Fruit fly (Drosophila melanogaster) whole organism, embryonic: Measurements from ENCODE around the gene dysc.

Source experiments
- Ada2b ChIP-seq: fragments of 200-800 bp; sonication (Bioruptor generic); IDR thresholded peaks from 2 replicates; pipeline ENCODE4 v1.3.6; 2022; ENCODE audit warnings: missing biosample characterization, missing genetic modification characterization
- CG10431 ChIP-seq: fragments of 200-800 bp; sonication (Bioruptor generic); optimal IDR thresholded peaks from 3 replicates; lab custom pipeline; 2018; ENCODE audit warnings: missing biosample characterization, mild to moderate bottlenecking, missing genetic modification characterization
- CG10959 ChIP-seq: fragments of 200-800 bp; sonication (Bioruptor generic); IDR thresholded peaks from 2 replicates; pipeline ENCODE4 v1.3.6; 2022; ENCODE audit warnings: missing biosample characterization, missing genetic modification characterization
- CG11723 ChIP-seq: fragments of 200-800 bp; sonication (Bioruptor generic); optimal IDR thresholded peaks from 2 replicates; lab custom pipeline; 2017; ENCODE audit warnings: missing biosample characterization, mild to moderate bottlenecking, missing genetic modification characterization
- CG12659 ChIP-seq: fragments of 200-800 bp; sonication (Bioruptor generic); optimal IDR thresholded peaks from 3 replicates; lab custom pipeline; 2017; ENCODE audit warnings: mild to moderate bottlenecking, missing biosample characterization, missing genetic modification reagents, missing genetic modification characterization
- CG12744 ChIP-seq: fragments of 200-800 bp; sonication (Bioruptor generic); optimal IDR thresholded peaks from 2 replicates; lab custom pipeline; 2016; ENCODE audit warnings: missing biosample characterization, missing genetic modification characterization
- CG12769 ChIP-seq: fragments of 200-800 bp; sonication (Bioruptor generic); optimal IDR thresholded peaks from 2 replicates; lab custom pipeline; 2019; ENCODE audit warnings: missing biosample characterization, mild to moderate bottlenecking, missing genetic modification characterization, moderate library complexity
- CG14050 ChIP-seq: fragments of 200-800 bp; sonication (Bioruptor generic); IDR thresholded peaks from 3 replicates; pipeline ENCODE4 v1.3.6; 2022; ENCODE audit warnings: missing biosample characterization, missing genetic modification characterization
- CG14860 ChIP-seq: fragments of 200-800 bp; sonication (Bioruptor generic); IDR thresholded peaks from 3 replicates; pipeline ENCODE4 v1.3.6; 2022; ENCODE audit warnings: missing biosample characterization, missing genetic modification characterization; ENCODE audit not compliant: partially characterized antibody
- CG18599 ChIP-seq: fragments of 200-800 bp; sonication (Bioruptor generic); optimal IDR thresholded peaks from 3 replicates; lab custom pipeline; 2017; ENCODE audit warnings: missing biosample characterization, missing genetic modification characterization, mild to moderate bottlenecking, moderate library complexity, missing genetic modification reagents
- CG18764 ChIP-seq: fragments of 200-800 bp; sonication (Bioruptor generic); optimal IDR thresholded peaks from 3 replicates; lab custom pipeline; 2016; ENCODE audit warnings: missing biosample characterization, missing genetic modification characterization
- CG2678 ChIP-seq: fragments of 200-800 bp; sonication (Bioruptor generic); optimal IDR thresholded peaks from 3 replicates; lab custom pipeline; 2019; ENCODE audit warnings: missing biosample characterization, mild to moderate bottlenecking, missing genetic modification characterization, moderate library complexity
- CG30431 ChIP-seq: fragments of 200-800 bp; sonication (Bioruptor generic); optimal IDR thresholded peaks from 2 replicates; lab custom pipeline; 2017; ENCODE audit warnings: missing biosample characterization, missing genetic modification characterization
- CG32532 ChIP-seq: fragments of 200-800 bp; sonication (Bioruptor generic); IDR thresholded peaks from 2 replicates; pipeline ENCODE4 v1.3.6; 2022; ENCODE audit warnings: missing biosample characterization, missing genetic modification characterization
- CG32772 ChIP-seq: fragments of 200-800 bp; sonication (Bioruptor generic); IDR thresholded peaks from 2 replicates; pipeline ENCODE4 v1.3.6; 2022; ENCODE audit warnings: missing biosample characterization, missing genetic modification characterization
- CG3726 ChIP-seq: fragments of 200-800 bp; sonication (Bioruptor generic); IDR thresholded peaks from 3 replicates; pipeline ENCODE4, ENCODE4 v1.3.6; 2022; ENCODE audit warnings: missing biosample characterization, missing genetic modification characterization
- CG6272 ChIP-seq: fragments of 200-800 bp; sonication (Bioruptor generic); IDR thresholded peaks from 2 replicates; pipeline ENCODE4 v1.3.6; 2022; ENCODE audit warnings: missing biosample characterization, missing genetic modification characterization
- CG8765 ChIP-seq: fragments of 200-800 bp; sonication (Bioruptor generic); IDR thresholded peaks from 2 replicates; pipeline ENCODE4 v1.3.6; 2022; ENCODE audit warnings: missing biosample characterization, missing genetic modification characterization
- CG9215 ChIP-seq: fragments of 200-800 bp; sonication (Bioruptor generic); IDR thresholded peaks from 2 replicates; pipeline ENCODE4 v1.3.6; 2022; ENCODE audit warnings: missing biosample characterization, missing genetic modification characterization
- CG9609 ChIP-seq: fragments of 200-800 bp; sonication (Bioruptor generic); optimal IDR thresholded peaks from 3 replicates; lab custom pipeline; 2016; ENCODE audit warnings: missing biosample characterization, missing genetic modification characterization
- D19B ChIP-seq: fragments of 200-800 bp; sonication (Bioruptor generic); optimal IDR thresholded peaks from 2 replicates; lab custom pipeline; 2017; ENCODE audit warnings: missing biosample characterization, mild to moderate bottlenecking, missing genetic modification characterization
- Dbx ChIP-seq: fragments of 200-800 bp; sonication (Bioruptor generic); IDR thresholded peaks from 3 replicates; pipeline ENCODE4 v1.3.6; 2022; ENCODE audit warnings: missing biosample characterization, missing genetic modification characterization
- Deaf1 ChIP-seq: fragments of 200-800 bp; optimal IDR thresholded peaks from 3 replicates; lab custom pipeline; 2019; ENCODE audit warnings: missing biosample characterization, mild to moderate bottlenecking, missing genetic modification characterization, moderate library complexity
- Dek ChIP-seq: fragments of 200-800 bp; sonication (Bioruptor generic); optimal IDR thresholded peaks from 3 replicates; lab custom pipeline; 2019; ENCODE audit warnings: missing biosample characterization, mild to moderate bottlenecking, missing genetic modification characterization, moderate library complexity
- E2f1 ChIP-seq: fragments of 200-800 bp; sonication (Bioruptor generic); IDR thresholded peaks from 2 replicates; pipeline ENCODE4 v1.3.6; 2022; ENCODE audit warnings: missing biosample characterization, missing genetic modification characterization
- Ets65A ChIP-seq: fragments of 200-800 bp; sonication (Bioruptor generic); peaks from one replicate; lab custom pipeline; 2016; ENCODE audit warnings: missing biosample characterization, missing genetic modification characterization
- Fer3 ChIP-seq: fragments of 200-800 bp; sonication (Bioruptor generic); optimal IDR thresholded peaks from 2 replicates; lab custom pipeline; 2018; ENCODE audit warnings: missing biosample characterization, mild to moderate bottlenecking, missing genetic modification characterization, moderate library complexity
- GATAe ChIP-seq: fragments of 200-800 bp; sonication (Bioruptor generic); conservative IDR thresholded peaks from 2 replicates; pipeline ENCODE4 v1.3.6; 2022; ENCODE audit warnings: missing biosample characterization, missing genetic modification characterization
- Gsc ChIP-seq: fragments of 200-800 bp; sonication (Bioruptor generic); IDR thresholded peaks from 2 replicates; pipeline ENCODE4 v1.3.6; 2022; ENCODE audit warnings: missing biosample characterization, missing genetic modification characterization
- HLH4C ChIP-seq: fragments of 200-800 bp; sonication (Bioruptor generic); IDR thresholded peaks from 3 replicates; pipeline ENCODE4 v1.3.6; 2022; ENCODE audit warnings: missing biosample characterization, missing genetic modification characterization; ENCODE audit not compliant: partially characterized antibody
- Hey ChIP-seq: fragments of 200-800 bp; sonication (Bioruptor generic); optimal IDR thresholded peaks from 3 replicates; lab custom pipeline; 2018; ENCODE audit warnings: missing biosample characterization, mild to moderate bottlenecking, missing genetic modification characterization
- Meics ChIP-seq: fragments of 200-800 bp; sonication (Bioruptor generic); optimal IDR thresholded peaks from 2 replicates; lab custom pipeline; 2017; ENCODE audit warnings: missing biosample characterization, mild to moderate bottlenecking, missing genetic modification characterization
- NK7.1 ChIP-seq: fragments of 200-800 bp; sonication (Bioruptor generic); optimal IDR thresholded peaks from 3 replicates; lab custom pipeline; 2016; ENCODE audit warnings: missing biosample characterization, missing genetic modification characterization
- Neu2 ChIP-seq: fragments of 200-800 bp; sonication (Bioruptor generic); optimal IDR thresholded peaks from 3 replicates; lab custom pipeline; 2016; ENCODE audit warnings: missing biosample characterization, missing genetic modification characterization, borderline replicate concordance
- Nf-YB ChIP-seq: fragments of 200-800 bp; sonication (Bioruptor generic); optimal IDR thresholded peaks from 3 replicates; lab custom pipeline; 2019; ENCODE audit warnings: missing biosample characterization, mild to moderate bottlenecking, missing genetic modification characterization, moderate library complexity
- PHDP ChIP-seq: fragments of 200-800 bp; sonication (Bioruptor generic); optimal IDR thresholded peaks from 3 replicates; lab custom pipeline; 2018; ENCODE audit warnings: missing biosample characterization, mild to moderate bottlenecking, missing genetic modification characterization, moderate library complexity
- TFAM ChIP-seq: fragments of 200-800 bp; sonication (Bioruptor generic); optimal IDR thresholded peaks from 2 replicates; lab custom pipeline; 2017; ENCODE audit warnings: missing biosample characterization, missing genetic modification characterization, inconsistent platforms
- ase ChIP-seq: fragments of 200-800 bp; sonication (Bioruptor generic); IDR thresholded peaks from 3 replicates; pipeline ENCODE4 v1.3.6; 2022; ENCODE audit warnings: missing biosample characterization, missing genetic modification characterization
- btn ChIP-seq: fragments of 200-800 bp; sonication (Bioruptor generic); optimal IDR thresholded peaks from 2 replicates; lab custom pipeline; 2016; ENCODE audit warnings: missing biosample characterization, missing genetic modification characterization
- crol ChIP-seq: fragments of 200-800 bp; sonication (Bioruptor generic); IDR thresholded peaks from 2 replicates; pipeline ENCODE4 v1.3.6; 2022; ENCODE audit warnings: missing biosample characterization, missing genetic modification characterization
- gsb ChIP-seq: fragments of 200-800 bp; sonication (Bioruptor generic); IDR thresholded peaks from 2 replicates; pipeline ENCODE4 v1.3.6; 2022; ENCODE audit warnings: missing biosample characterization, missing genetic modification characterization
- gsb-n ChIP-seq: fragments of 200-800 bp; sonication (Bioruptor generic); optimal IDR thresholded peaks from 3 replicates; lab custom pipeline; 2018; ENCODE audit warnings: missing biosample characterization, mild to moderate bottlenecking, missing genetic modification characterization
- kni ChIP-seq: fragments of 200-800 bp; sonication (Bioruptor generic); optimal IDR thresholded peaks from 3 replicates; lab custom pipeline; 2017; ENCODE audit warnings: mild to moderate bottlenecking, missing biosample characterization, missing genetic modification reagents, missing genetic modification characterization
- p53 ChIP-seq: fragments of 200-800 bp; sonication (Bioruptor generic); optimal IDR thresholded peaks from 2 replicates; lab custom pipeline; 2016; ENCODE audit warnings: missing biosample characterization, missing genetic modification characterization
- sens ChIP-seq: fragments of 200-800 bp; sonication (Bioruptor generic); peaks from one replicate; lab custom pipeline; 2016; ENCODE audit warnings: missing biosample characterization, missing genetic modification characterization
- sens-2 ChIP-seq: fragments of 200-800 bp; sonication (Bioruptor generic); IDR thresholded peaks from 2 replicates; pipeline ENCODE4 v1.3.6; 2022; ENCODE audit warnings: missing biosample characterization, missing genetic modification characterization
- sob ChIP-seq: fragments of 200-800 bp; sonication (Bioruptor generic); IDR thresholded peaks from 2 replicates; pipeline ENCODE4 v1.3.6; 2022; ENCODE audit warnings: missing biosample characterization, missing genetic modification characterization
- sr ChIP-seq: fragments of 200-800 bp; sonication (Bioruptor generic); IDR thresholded peaks from 3 replicates; pipeline ENCODE4 v1.3.6; 2022; ENCODE audit warnings: missing biosample characterization, missing genetic modification characterization
- stwl ChIP-seq: fragments of 200-800 bp; sonication (Bioruptor generic); optimal IDR thresholded peaks from 3 replicates; lab custom pipeline; 2018; ENCODE audit warnings: missing biosample characterization, mild to moderate bottlenecking, missing genetic modification characterization, moderate library complexity
- tgo ChIP-seq: fragments of 200-800 bp; sonication (Bioruptor generic); IDR thresholded peaks from 3 replicates; pipeline ENCODE4 v1.3.6; 2022; ENCODE audit warnings: missing biosample characterization, missing genetic modification characterization
- tx ChIP-seq: fragments of 200-800 bp; sonication (Bioruptor generic); optimal IDR thresholded peaks from 2 replicates; lab custom pipeline; 2016; ENCODE audit warnings: missing biosample characterization, missing genetic modification characterization
- unc-4 ChIP-seq: fragments of 200-800 bp; sonication (Bioruptor generic); IDR thresholded peaks from 2 replicates; pipeline ENCODE4 v1.3.6; 2022; ENCODE audit warnings: missing biosample characterization, missing genetic modification characterization; ENCODE audit not compliant: partially characterized antibody

Gene dysc

dm6 chr3L:13912777-13913176 is 9.7 kb upstream of the dysc start (continued):
- TF ChIP-seq Deaf1 (tag; lab: Kevin White, UChicago) = no peak
- peak; percentile 31 for TF ChIP-seq Meics (GFP tag; lab: Kevin White, UChicago)
- no peak for TF ChIP-seq CG32532 (GFP tag; lab: Robert Waterston, UW)
- TF ChIP-seq ase (GFP tag; lab: Robert Waterston, UW) = no peak
- peak; percentile 73 for TF ChIP-seq sob (GFP tag; lab: Robert Waterston, UW)
- TF ChIP-seq CG32772 (GFP tag; lab: Robert Waterston, UW) = no peak
- no peak for TF ChIP-seq TFAM (GFP tag; lab: Kevin White, UChicago)
- peak; percentile 75 for TF ChIP-seq CG18599
- no peak for TF ChIP-seq unc-4 (GFP tag; lab: Robert Waterston, UW)
- no peak for TF ChIP-seq crol
- TF ChIP-seq sens (GFP tag; lab: Kevin White, UChicago) = no peak
- TF ChIP-seq CG10431 (GFP tag; lab: Kevin White, UChicago) = no peak
- TF ChIP-seq CG8765 (GFP tag; lab: Robert Waterston, UW) = no peak
- TF ChIP-seq tgo (GFP tag; lab: Robert Waterston, UW) = peak; percentile 13; the same call in 1 of the 3 replicates
- no peak for TF ChIP-seq CG12744 (GFP tag; lab: Kevin White, UChicago)
- TF ChIP-seq HLH4C = no peak
- no peak for TF ChIP-seq CG14050
- no peak for TF ChIP-seq CG14860 (GFP tag; lab: Robert Waterston, UW)
- peak; percentile 44 for TF ChIP-seq PHDP
- no peak for TF ChIP-seq CG3726
- no peak for TF ChIP-seq sr (GFP tag; lab: Robert Waterston, UW)
- no peak for TF ChIP-seq stwl (tag; lab: Kevin White, UChicago)
- TF ChIP-seq sens-2 (GFP tag; lab: Robert Waterston, UW) = no peak
- peak; percentile 53 for TF ChIP-seq CG2678 (tag; lab: Kevin White, UChicago)
- TF ChIP-seq Dek (tag; lab: Kevin White, UChicago) = no peak
- peak; percentile 49 for TF ChIP-seq Fer3 (tag; lab: Kevin White, UChicago)
- peak; percentile 72 for TF ChIP-seq Ets65A (GFP tag; lab: Kevin White, UChicago)
- TF ChIP-seq CG12769 (tag; lab: Kevin White, UChicago) = peak; percentile 56
- no peak for TF ChIP-seq p53 (GFP tag; lab: Kevin White, UChicago)
- no peak for TF ChIP-seq Hey
- peak; percentile 1 for TF ChIP-seq D19B
- TF ChIP-seq E2f1 (GFP tag; lab: Robert Waterston, UW) = no peak
- 0 out of 2 replicates have a peak, but pooled peaks have one; percentile 29 for TF ChIP-seq gsb (GFP tag; lab: Robert Waterston, UW)
- no peak for TF ChIP-seq CG6272
- TF ChIP-seq CG11723 (GFP tag; lab: Kevin White, UChicago) = no peak
- TF ChIP-seq Ada2b (GFP tag; lab: Robert Waterston, UW) = no peak
- no peak for TF ChIP-seq CG18764 (GFP tag; lab: Kevin White, UChicago)
- no peak for TF ChIP-seq btn
- peak; percentile 19; the same call in 1 of the 3 replicates for TF ChIP-seq Dbx (GFP tag; lab: Robert Waterston, UW)
- TF ChIP-seq Gsc (GFP tag; lab: Robert Waterston, UW) = no peak
- no peak for TF ChIP-seq CG30431 (GFP tag; lab: Kevin White, UChicago)
- no peak for TF ChIP-seq Nf-YB (GFP tag; lab: Kevin White, UChicago)
- no peak for TF ChIP-seq CG10959 (GFP tag; lab: Robert Waterston, UW)
- no peak for TF ChIP-seq CG9215 (GFP tag; lab: Robert Waterston, UW)
- peak; percentile 33 for TF ChIP-seq CG12659
- TF ChIP-seq kni (GFP tag; lab: Kevin White, UChicago) = no peak
- no peak for TF ChIP-seq Neu2 (GFP tag; lab: Kevin White, UChicago)
- TF ChIP-seq CG9609 (GFP tag; lab: Kevin White, UChicago) = no peak
- no peak for TF ChIP-seq tx (GFP tag; lab: Kevin White, UChicago)
- no peak for TF ChIP-seq NK7.1
- TF ChIP-seq gsb-n (tag; lab: Kevin White, UChicago) = no peak
- TF ChIP-seq GATAe (GFP tag; lab: Robert Waterston, UW) = no peak
